Fruit fly (Drosophila melanogaster) Kc167 (cell line): ENCODE results near the gene CG9547.

Experiments used
- h ChIP-seq: fragments of >200 bp; optimal IDR thresholded peaks from 3 replicates; lab custom pipeline; 2018; ENCODE audit warnings: missing external identifiers
- insv ChIP-seq: fragments of >200 bp; optimal IDR thresholded peaks from 3 replicates; lab custom pipeline; 2018; ENCODE audit warnings: missing external identifiers
- psq ChIP-seq: fragments of >200 bp; optimal IDR thresholded peaks from 2 replicates; lab custom pipeline; 2017; ENCODE audit warnings: missing external identifiers
- ttk ChIP-seq: sonication (Bioruptor generic); optimal IDR thresholded peaks from 2 replicates; lab custom pipeline; 2017; ENCODE audit warnings: missing external identifiers

DNA sequence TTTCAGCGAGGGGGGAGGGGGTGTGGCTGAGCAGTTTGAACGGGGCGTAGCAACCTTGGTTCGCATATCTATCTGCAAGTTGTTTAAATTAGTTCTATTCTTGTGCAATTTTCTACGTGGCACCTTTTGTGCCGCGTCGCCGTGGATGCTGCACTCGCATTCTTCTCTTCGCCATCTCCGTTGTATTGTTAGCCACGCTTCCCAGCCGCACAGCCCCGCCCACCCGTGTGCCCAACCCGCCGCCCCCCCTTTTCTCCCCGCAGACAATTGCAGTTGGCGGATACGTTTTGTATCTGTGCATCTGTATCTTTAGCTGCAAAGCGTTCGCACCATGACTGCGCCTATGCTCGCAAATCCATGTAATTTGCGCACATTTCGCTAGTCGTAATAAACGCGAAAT lies 19.6 kb upstream of the CG9547 start:
- TF ChIP-seq h (lab: Kevin White, UChicago) (no peak), insv (lab: Kevin White, UChicago) (no peak), psq (lab: Kevin White, UChicago) (no peak), ttk (no peak)
